Worm (Caenorhabditis elegans) whole organism, L4 larva: ENCODE results near the gene F09G8.5.

ENCODE experiments used
- Y105C5A.15 ChIP-seq: fragments of 200-800 bp; sonication (Bioruptor generic); IDR thresholded peaks from 2 replicates; pipeline ENCODE4 v1.3.6; 2022; ENCODE audit warnings: missing genetic modification characterization, missing compliant biosample characterization
- ceh-20 ChIP-seq: fragments of 200-800 bp; sonication (Bioruptor generic); IDR thresholded peaks from 2 replicates; pipeline ENCODE4 v1.3.6; 2022; ENCODE audit warnings: missing genetic modification reagents, missing genetic modification characterization, missing compliant biosample characterization
- mes-2 ChIP-seq: sonication (generic microtip); optimal IDR thresholded peaks from 2 replicates; lab custom pipeline; 2016; ENCODE audit warnings: missing genotype, mild to moderate bottlenecking, missing genetic modification characterization, missing compliant biosample characterization; ENCODE audit not compliant: poor library complexity, severe bottlenecking
- nhr-237 ChIP-seq: sonication (generic microtip); optimal IDR thresholded peaks from 2 replicates; lab custom pipeline; 2017; ENCODE audit warnings: missing biosample characterization, missing genetic modification characterization
- nhr-28 ChIP-seq: fragments of 150-350 bp; optimal IDR thresholded peaks from 2 replicates; lab custom pipeline; 2014; ENCODE audit warnings: missing biosample characterization, missing genetic modification characterization
- nhr-77 ChIP-seq: fragments of 150-350 bp; optimal IDR thresholded peaks from 2 replicates; lab custom pipeline; 2014; ENCODE audit warnings: missing biosample characterization, missing genetic modification characterization
- skn-1 ChIP-seq: fragments of 150-350 bp; optimal IDR thresholded peaks from 2 replicates; lab custom pipeline; 2014; ENCODE audit warnings: missing biosample characterization, missing genetic modification characterization
- ztf-11 ChIP-seq: fragments of 150-350 bp; optimal IDR thresholded peaks from 2 replicates; lab custom pipeline; 2014; ENCODE audit warnings: missing biosample characterization, missing genetic modification characterization

DNA sequence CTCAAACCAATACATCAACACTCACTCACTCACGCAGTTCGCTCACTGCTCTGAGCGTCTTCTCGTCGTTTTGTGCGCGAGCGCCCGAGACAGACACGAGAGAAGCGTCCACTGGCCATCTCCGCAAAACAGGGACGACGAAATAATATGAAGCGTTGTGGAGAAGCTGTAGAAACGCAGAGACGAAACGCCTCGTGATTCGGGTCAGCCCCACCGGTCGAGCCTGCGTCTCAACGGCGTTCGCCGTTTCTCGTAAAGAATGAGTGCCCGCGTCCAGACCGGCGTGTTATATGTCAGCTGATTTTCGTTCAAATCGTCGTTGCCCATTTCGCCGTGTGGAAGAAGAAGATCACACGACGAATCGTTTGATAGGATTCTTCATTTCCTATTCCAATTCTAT is 27.3 kb upstream of the F09G8.5 start, which contains the start of gene fbxl-1:
- TF ChIP-seq mes-2 (peak; percentile 61), nhr-77 (tag; lab: Kevin White, UChicago) (peak; percentile 83), ceh-20 (GFP tag; lab: Robert Waterston, UW) (peak; percentile 80), ztf-11 (tag; lab: Kevin White, UChicago) (no peak), nhr-28 (tag; lab: Kevin White, UChicago) (peak; percentile 81), nhr-237 (no peak), skn-1 (no peak), Y105C5A.15 (GFP tag; lab: Robert Waterston, UW) (no peak)
